Worm (Caenorhabditis elegans) whole organism, L4 larva: ENCODE data around the gene szy-2.

Source experiments
- F37D6.2 ChIP-seq: sonication (generic microtip); optimal IDR thresholded peaks from 2 replicates; lab custom pipeline; 2016; ENCODE audit warnings: mild to moderate bottlenecking, missing genetic modification characterization, missing compliant biosample characterization
- nhr-237 ChIP-seq: sonication (generic microtip); optimal IDR thresholded peaks from 2 replicates; lab custom pipeline; 2017; ENCODE audit warnings: missing biosample characterization, missing genetic modification characterization
- ztf-11 ChIP-seq: fragments of 150-350 bp; optimal IDR thresholded peaks from 2 replicates; lab custom pipeline; 2014; ENCODE audit warnings: missing biosample characterization, missing genetic modification characterization

ce11 chrIII:5344561-5344960 is 26.5 kb downstream of the szy-2 start:
- TF ChIP-seq nhr-237 (no peak), ztf-11 (no peak), F37D6.2 (no peak)
